Worm (Caenorhabditis elegans): ENCODE data around the gene F10A3.12.

DNA sequence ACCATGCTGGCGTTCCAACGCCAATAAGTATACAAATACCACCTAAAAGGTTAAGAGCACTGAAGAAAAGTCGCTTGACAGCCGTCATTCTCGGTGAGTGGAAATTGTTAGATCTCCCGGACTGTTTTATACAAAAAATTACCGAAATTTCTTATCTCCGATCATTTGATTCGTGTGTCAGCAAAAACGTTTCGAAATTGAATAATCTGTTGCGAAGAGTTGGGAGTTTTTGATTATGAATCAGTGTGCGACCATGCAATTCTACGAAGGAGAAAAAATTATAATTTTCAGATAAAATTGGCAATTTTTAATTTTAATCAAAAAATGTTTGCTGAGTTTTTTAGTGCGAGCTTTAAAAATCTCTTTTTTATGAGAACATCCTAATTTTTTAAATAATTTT lies 24.3 kb upstream of the F10A3.12 start, which contains the start of gene clc-11:
- TF ChIP-seq nhr-12 (tag; optimal IDR thresholded peaks at IDR 0.05): no peak
- TF ChIP-seq lsy-2 (tag; optimal IDR thresholded peaks at IDR 0.05): no peak

All from whole organism, mixed stage, embryonic.